Worm (Caenorhabditis elegans): ENCODE data around the gene Y71H2AL.4.

DNA sequence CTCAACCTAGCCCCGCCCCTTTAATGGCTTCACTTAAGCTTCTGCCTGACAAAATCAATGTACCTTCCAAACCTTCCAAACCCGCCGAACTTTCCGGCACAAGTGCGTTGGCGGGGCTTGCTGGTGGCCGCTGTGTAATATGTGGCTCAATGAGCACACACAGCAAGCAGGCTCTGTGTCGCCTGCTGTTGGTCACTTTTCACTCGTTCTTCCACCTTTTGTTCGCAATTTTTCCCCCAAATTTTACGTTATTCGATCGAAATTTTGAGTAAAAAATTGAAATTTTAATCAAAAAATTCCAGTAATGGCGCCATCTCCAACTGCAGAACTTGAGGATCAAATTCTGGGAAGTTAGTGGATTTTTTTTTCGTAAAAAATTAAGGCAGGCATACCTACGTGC is 14.4 kb downstream of the Y71H2AL.4 start, which contains the start of gene set-27:
- TF ChIP-seq R02D3.7 (tag; optimal IDR thresholded peaks at IDR 0.05) (no peak), jun-1 (tag; optimal IDR thresholded peaks at IDR 0.05) (no peak)

Data from whole organism, L3 larva.